Fruit fly (Drosophila melanogaster) whole organism, adult: ENCODE data around the gene eyg.
A peak's percentile ranks its signal among the peaks of the same experiment; 100 is the strongest.

Experiments used
- CG11617 ChIP-seq: fragments of 200-800 bp; sonication (Bioruptor generic); optimal IDR thresholded peaks from 2 replicates; lab custom pipeline; 2017; ENCODE audit warnings: mild to moderate bottlenecking, missing biosample characterization, missing genetic modification reagents, missing genetic modification characterization
- CG14711 ChIP-seq: fragments of 200-800 bp; sonication (Bioruptor generic); optimal IDR thresholded peaks from 2 replicates; lab custom pipeline; 2018; ENCODE audit warnings: missing biosample characterization, mild to moderate bottlenecking, missing genetic modification characterization, moderate library complexity
- CG1620 ChIP-seq: fragments of 200-800 bp; sonication (Bioruptor generic); optimal IDR thresholded peaks from 2 replicates; lab custom pipeline; 2016; ENCODE audit warnings: missing biosample characterization, missing genetic modification characterization
- CG33017 ChIP-seq: fragments of 200-800 bp; sonication (Bioruptor generic); optimal IDR thresholded peaks from 2 replicates; lab custom pipeline; 2018; ENCODE audit warnings: missing biosample characterization, mild to moderate bottlenecking, missing genetic modification characterization, moderate library complexity
- CG7101 ChIP-seq: fragments of 200-800 bp; sonication (Bioruptor generic); optimal IDR thresholded peaks from 2 replicates; lab custom pipeline; 2018; ENCODE audit warnings: missing biosample characterization, mild to moderate bottlenecking, missing genetic modification characterization, moderate library complexity
- Crg-1 ChIP-seq: fragments of 200-800 bp; sonication (Bioruptor generic); optimal IDR thresholded peaks from 2 replicates; lab custom pipeline; 2016; ENCODE audit warnings: missing biosample characterization, missing genetic modification characterization
- Hr96 ChIP-seq: fragments of 200-800 bp; sonication (Bioruptor generic); optimal IDR thresholded peaks from 2 replicates; lab custom pipeline; 2016; ENCODE audit warnings: missing biosample characterization, missing genetic modification characterization
- Mnt ChIP-seq: fragments of 200-800 bp; sonication (Bioruptor generic); optimal IDR thresholded peaks from 2 replicates; lab custom pipeline; 2016; ENCODE audit warnings: missing biosample characterization, mild to moderate bottlenecking, missing genetic modification characterization
- bab1 ChIP-seq: fragments of 200-800 bp; sonication (Bioruptor generic); optimal IDR thresholded peaks from 3 replicates; lab custom pipeline; 2019; ENCODE audit warnings: missing biosample characterization, mild to moderate bottlenecking, missing genetic modification characterization, moderate library complexity
- cic ChIP-seq: fragments of 200-800 bp; sonication (Bioruptor generic); optimal IDR thresholded peaks from 2 replicates; lab custom pipeline; 2017; ENCODE audit warnings: missing biosample characterization, mild to moderate bottlenecking, missing genetic modification characterization, moderate library complexity
- cnc ChIP-seq, 2 experiments: fragments of >200 bp; optimal IDR thresholded peaks; 2 replicates each; lab custom pipeline; 2017
- kay ChIP-seq: fragments of 200-800 bp; sonication (Bioruptor generic); peaks from one replicate; lab custom pipeline; 2016; ENCODE audit warnings: missing biosample characterization, missing genetic modification characterization, borderline replicate concordance
- tj ChIP-seq: fragments of 200-800 bp; sonication (Bioruptor generic); optimal IDR thresholded peaks from 3 replicates; lab custom pipeline; 2017; ENCODE audit warnings: missing biosample characterization, mild to moderate bottlenecking, missing genetic modification characterization, moderate library complexity
- toe ChIP-seq: fragments of 200-800 bp; sonication (Bioruptor generic); optimal IDR thresholded peaks from 2 replicates; lab custom pipeline; 2016; ENCODE audit warnings: missing biosample characterization, missing genetic modification characterization

The eyg gene

dm6 chr3L:12433710-12434109 is 34.1 kb downstream of the eyg start:
- TF ChIP-seq kay (no peak), toe (GFP tag; lab: Kevin White, UChicago) (peak; percentile 35), cic (no peak)

- TF ChIP-seq Hr96 (no peak), toe (GFP tag; lab: Kevin White, UChicago) (peak; percentile 43), CG33017 (tag; lab: Kevin White, UChicago) (no peak), Mnt (GFP tag; lab: Kevin White, UChicago) (no peak)
Measured at dm6 chr3L:12432392-12433012, 35.3 kb downstream of the eyg start, which contains the start of gene toe. Gene toe, minus strand, starts transcription at chr3L:12432668.

dm6 chr3L:12420437-12420836 is 47.4 kb downstream of the eyg start:
- TF ChIP-seq CG1620 (GFP tag; lab: Kevin White, UChicago) (no peak), tj (GFP tag; lab: Kevin White, UChicago) (no peak), kay (no peak)

dm6 chr3L:12417341-12417740 is 50.5 kb downstream of the eyg start, which contains the start of gene ArfGAP1:
Gene ArfGAP1, minus strand, starts transcription at chr3L:12417580.
- TF ChIP-seq CG11617 (GFP tag; lab: Kevin White, UChicago) (no peak), Mnt (GFP tag; lab: Kevin White, UChicago) (peak; percentile 14), bab1 (peak; percentile 27), tj (GFP tag; lab: Kevin White, UChicago) (peak; percentile 61)

- TF ChIP-seq bab1: peak; percentile 70
- TF ChIP-seq cnc (optimal IDR thresholded peaks at IDR 0.05; lab: Kevin White, UChicago): no peak
- TF ChIP-seq Crg-1 (GFP tag; lab: Kevin White, UChicago): no peak
- TF ChIP-seq tj (GFP tag; lab: Kevin White, UChicago): peak; percentile 94
- TF ChIP-seq CG14711 (tag; lab: Kevin White, UChicago): peak; percentile 26
- no peak for TF ChIP-seq kay
- TF ChIP-seq CG11617 (GFP tag; lab: Kevin White, UChicago): no peak
- TF ChIP-seq Mnt (GFP tag; lab: Kevin White, UChicago): peak; percentile 33
- peak; percentile 22 for TF ChIP-seq CG7101 (tag; lab: Kevin White, UChicago)
- no peak for TF ChIP-seq Hr96
Measured at dm6 chr3L:12414189-12414964, 53.4 kb downstream of the eyg start, which contains the start of gene SCaMC. Gene SCaMC, minus strand, starts transcription at chr3L:12414842.
